Worm (Caenorhabditis elegans) whole organism, young adult: Measurements from ENCODE around the gene C10A4.13.

Experiments
- B0019.2 ChIP-seq: fragments of 200-800 bp; sonication (Bioruptor generic); conservative IDR thresholded peaks from 2 replicates; pipeline ENCODE4 v1.3.6; 2022; ENCODE audit warnings: missing genetic modification reagents, missing genetic modification characterization, missing compliant biosample characterization
- B0336.3 ChIP-seq: fragments of 200-800 bp; sonication (Bioruptor generic); IDR thresholded peaks from 2 replicates; pipeline ENCODE4 v1.3.6; 2022; ENCODE audit warnings: missing genetic modification characterization, missing compliant biosample characterization
- C06A6.2 ChIP-seq: fragments of 200-800 bp; sonication (Bioruptor generic); conservative IDR thresholded peaks from 2 replicates; pipeline ENCODE4 v1.3.6; 2022; ENCODE audit warnings: missing genetic modification characterization, missing compliant biosample characterization
- F23B12.7 ChIP-seq: sonication (generic microtip); optimal IDR thresholded peaks from 2 replicates; lab custom pipeline; 2017; ENCODE audit warnings: missing genetic modification characterization, mild to moderate bottlenecking, missing compliant biosample characterization, antibody characterized with exemption, moderate library complexity; ENCODE audit not compliant: insufficient read depth
- T07F8.4 ChIP-seq: sonication (generic microtip); optimal IDR thresholded peaks from 2 replicates; lab custom pipeline; 2016; ENCODE audit warnings: mild to moderate bottlenecking, missing genetic modification characterization, moderate library complexity, missing compliant biosample characterization
- Y79H2A.3 ChIP-seq: fragments of 200-800 bp; sonication (Bioruptor generic); conservative IDR thresholded peaks from 2 replicates; pipeline ENCODE4 v1.3.6; 2022; ENCODE audit warnings: missing genetic modification reagents, missing genetic modification characterization, missing compliant biosample characterization
- ama-1 ChIP-seq, 3 experiments: fragments of 150-350 bp in 1 of 3; sonication (generic microtip) in 2 of 3; optimal IDR thresholded peaks; 2 replicates each; lab custom pipeline; 2014 to 2018; ENCODE audit warnings: missing biosample characterization in 2 of 3, missing genetic modification characterization in 2 of 3, missing genetic modification reagents in 2 of 3
- aptf-2 ChIP-seq: fragments of 200-800 bp; sonication (Bioruptor generic); conservative IDR thresholded peaks from 2 replicates; pipeline ENCODE4 v1.3.6; 2022; ENCODE audit warnings: missing genetic modification reagents, missing genetic modification characterization, missing compliant biosample characterization
- attf-5 ChIP-seq: fragments of 200-800 bp; sonication (Bioruptor generic); optimal IDR thresholded peaks from 2 replicates; lab custom pipeline; 2018; ENCODE audit warnings: mild to moderate bottlenecking, missing genetic modification characterization, missing compliant biosample characterization
- cebp-1 ChIP-seq, 2 experiments: fragments of 200-800 bp in 1 of 2; sonication (Bioruptor generic) in 1 of 2; sonication (generic microtip) in 1 of 2; IDR thresholded peaks in 1 of 2; optimal IDR thresholded peaks in 1 of 2; 2 replicates each; pipeline versions ENCODE4 v1.3.6 to Lab custom; 2017 to 2022; ENCODE audit warnings: missing compliant biosample characterization in 2 of 2, missing genetic modification characterization in 2 of 2, mild to moderate bottlenecking in 1 of 2, missing genetic modification reagents in 1 of 2, moderate library complexity in 1 of 2
- ceh-100 ChIP-seq: fragments of 200-800 bp; sonication (Bioruptor generic); IDR thresholded peaks from 2 replicates; pipeline ENCODE4 v1.3.6; 2022; ENCODE audit warnings: missing genetic modification reagents, missing genetic modification characterization, missing compliant biosample characterization
- die-1 ChIP-seq: sonication (generic microtip); optimal IDR thresholded peaks from 2 replicates; lab custom pipeline; 2016; ENCODE audit warnings: missing genotype, mild to moderate bottlenecking, missing genetic modification characterization, missing compliant biosample characterization
- dox-1 ChIP-seq: fragments of 200-800 bp; sonication (Bioruptor generic); IDR thresholded peaks from 2 replicates; pipeline ENCODE4 v1.3.6; 2022; ENCODE audit warnings: missing genetic modification reagents, missing genetic modification characterization, missing compliant biosample characterization
- dpff-1 ChIP-seq: sonication (generic microtip); optimal IDR thresholded peaks from 2 replicates; lab custom pipeline; 2017; ENCODE audit warnings: mild to moderate bottlenecking, missing genetic modification characterization, missing compliant biosample characterization
- egl-18 ChIP-seq: fragments of 200-800 bp; sonication (Bioruptor generic); IDR thresholded peaks from 2 replicates; pipeline ENCODE4 v1.3.6; 2022; ENCODE audit warnings: missing genetic modification reagents, missing genetic modification characterization, missing compliant biosample characterization
- hlh-26 ChIP-seq: fragments of 200-800 bp; sonication (Bioruptor generic); conservative IDR thresholded peaks from 2 replicates; pipeline ENCODE4 v1.3.6; 2022; ENCODE audit warnings: missing genetic modification reagents, missing genetic modification characterization, missing compliant biosample characterization
- let-607 ChIP-seq, 2 experiments: fragments of 200-800 bp in 1 of 2; sonication (Bioruptor generic) in 1 of 2; sonication (generic microtip) in 1 of 2; optimal IDR thresholded peaks; 2 replicates each; lab custom pipeline; 2016 to 2018; ENCODE audit warnings: mild to moderate bottlenecking in 2 of 2, missing compliant biosample characterization in 2 of 2, missing genetic modification characterization in 2 of 2, moderate library complexity in 2 of 2, missing genotype in 1 of 2
- lin-26 ChIP-seq: fragments of 200-800 bp; sonication (Bioruptor generic); IDR thresholded peaks from 2 replicates; pipeline ENCODE4 v1.3.6; 2022; ENCODE audit warnings: missing genetic modification reagents, missing genetic modification characterization, missing compliant biosample characterization
- lin-40 ChIP-seq: sonication (generic microtip); optimal IDR thresholded peaks from 2 replicates; lab custom pipeline; 2016; ENCODE audit warnings: missing genetic modification characterization, mild to moderate bottlenecking, missing compliant biosample characterization, missing genotype, missing genetic modification reagents
- lin-54 ChIP-seq: fragments of 200-800 bp; sonication (Bioruptor generic); optimal IDR thresholded peaks from 2 replicates; lab custom pipeline; 2018; ENCODE audit warnings: mild to moderate bottlenecking, missing genetic modification characterization, missing compliant biosample characterization
- mcd-1 ChIP-seq: fragments of 200-800 bp; sonication (Bioruptor generic); IDR thresholded peaks from 2 replicates; pipeline ENCODE4 v1.3.6; 2022; ENCODE audit warnings: missing genetic modification reagents, missing genetic modification characterization, missing compliant biosample characterization
- mel-28 ChIP-seq: sonication (generic microtip); optimal IDR thresholded peaks from 2 replicates; lab custom pipeline; 2016; ENCODE audit warnings: borderline replicate concordance, mild to moderate bottlenecking, missing genetic modification characterization, missing compliant biosample characterization
- nfyb-1 ChIP-seq: fragments of 200-800 bp; sonication (Bioruptor generic); IDR thresholded peaks from 2 replicates; pipeline ENCODE4 v1.3.6; 2022; ENCODE audit warnings: missing genetic modification reagents, missing genetic modification characterization, missing compliant biosample characterization
- nhr-27 ChIP-seq: fragments of 200-800 bp; sonication (Bioruptor generic); optimal IDR thresholded peaks from 2 replicates; lab custom pipeline; 2018; ENCODE audit warnings: mild to moderate bottlenecking, missing genetic modification characterization, moderate library complexity, missing compliant biosample characterization
- nhr-80 ChIP-seq: sonication (generic microtip); optimal IDR thresholded peaks from 2 replicates; lab custom pipeline; 2016; ENCODE audit warnings: missing genetic modification characterization, missing compliant biosample characterization
- pha-4 ChIP-seq: fragments of 150-350 bp; sonication (generic microtip); optimal IDR thresholded peaks from 2 replicates; lab custom pipeline; 2014; ENCODE audit warnings: missing biosample characterization, missing genetic modification reagents, missing genetic modification characterization
- sea-2 ChIP-seq: fragments of 200-800 bp; sonication (Bioruptor generic); IDR thresholded peaks from 2 replicates; pipeline ENCODE4 v1.3.6; 2022; ENCODE audit warnings: missing genetic modification characterization, missing compliant biosample characterization
- snpc-3.4 ChIP-seq: sonication (generic microtip); optimal IDR thresholded peaks from 2 replicates; lab custom pipeline; 2017; ENCODE audit warnings: missing genetic modification characterization, mild to moderate bottlenecking, missing compliant biosample characterization, antibody characterized with exemption, moderate library complexity, missing genotype, missing genetic modification reagents
- tbp1 ChIP-seq: fragments of 200-800 bp; sonication (Bioruptor generic); optimal IDR thresholded peaks from 2 replicates; lab custom pipeline; 2018; ENCODE audit warnings: mild to moderate bottlenecking, missing genetic modification characterization, missing compliant biosample characterization
- tbx-9 ChIP-seq: sonication (generic microtip); optimal IDR thresholded peaks from 2 replicates; lab custom pipeline; 2016; ENCODE audit warnings: borderline replicate concordance, missing genetic modification characterization, inconsistent platforms, missing compliant biosample characterization
- unc-62 ChIP-seq: fragments of 150-350 bp; optimal IDR thresholded peaks from 2 replicates; lab custom pipeline; 2014; ENCODE audit warnings: missing biosample characterization, missing genetic modification reagents, missing genetic modification characterization
- xnd-1 ChIP-seq: sonication (generic microtip); optimal IDR thresholded peaks from 2 replicates; lab custom pipeline; 2016; ENCODE audit warnings: missing genotype, missing genetic modification reagents, missing genetic modification characterization, missing compliant biosample characterization
- zfh-2 ChIP-seq: fragments of 200-800 bp; sonication (Bioruptor generic); conservative IDR thresholded peaks from 2 replicates; pipeline ENCODE4 v1.3.6; 2022; ENCODE audit warnings: missing genetic modification reagents, missing genetic modification characterization, missing compliant biosample characterization
- zim-3 ChIP-seq: sonication (generic microtip); optimal IDR thresholded peaks from 2 replicates; lab custom pipeline; 2017; ENCODE audit warnings: mild to moderate bottlenecking, missing genetic modification characterization, moderate library complexity, missing compliant biosample characterization
- ztf-26 ChIP-seq: sonication (generic microtip); optimal IDR thresholded peaks from 2 replicates; lab custom pipeline; 2017; ENCODE audit warnings: missing genetic modification characterization, missing compliant biosample characterization
- ztf-28 ChIP-seq: fragments of 200-800 bp; sonication (Bioruptor generic); IDR thresholded peaks from 2 replicates; pipeline ENCODE4 v1.3.6; 2022; ENCODE audit warnings: missing genetic modification reagents, missing genetic modification characterization, missing compliant biosample characterization
- ztf-3 ChIP-seq: fragments of 200-800 bp; sonication (Bioruptor generic); optimal IDR thresholded peaks from 2 replicates; lab custom pipeline; 2018; ENCODE audit warnings: mild to moderate bottlenecking, missing genetic modification characterization, missing compliant biosample characterization

C10A4.13 gene

ce11 chrX:7440102-7440501 lies 42.3 kb upstream of the C10A4.13 start:
- no peak for TF ChIP-seq tbp1 (GFP tag; lab: Kevin White, UChicago)
- no peak for TF ChIP-seq aptf-2 (GFP tag; lab: Robert Waterston, UW)
- TF ChIP-seq C06A6.2 (GFP tag; lab: Robert Waterston, UW): no peak
- no peak for TF ChIP-seq unc-62 (GFP tag; lab: Kevin White, UChicago)
- TF ChIP-seq mcd-1 (GFP tag; lab: Robert Waterston, UW): no peak
- TF ChIP-seq ama-1 (optimal IDR thresholded peaks at IDR 0.05; lab: Kevin White, UChicago): no peak
- TF ChIP-seq ama-1 (GFP tag; optimal IDR thresholded peaks at IDR 0.05; lab: Kevin White, UChicago): no peak
- TF ChIP-seq nhr-27 (tag; lab: Kevin White, UChicago): no peak
- TF ChIP-seq let-607 (tag; optimal IDR thresholded peaks at IDR 0.05; lab: Kevin White, UChicago): no peak
- TF ChIP-seq nhr-80 (tag; lab: Kevin White, UChicago): no peak
- TF ChIP-seq ceh-100 (GFP tag; lab: Robert Waterston, UW): no peak
- TF ChIP-seq die-1 (tag; lab: Kevin White, UChicago): no peak
- TF ChIP-seq cebp-1 (GFP tag; IDR thresholded peaks at IDR 0.05; lab: Robert Waterston, UW): no peak
- no peak for TF ChIP-seq cebp-1 (tag; optimal IDR thresholded peaks at IDR 0.05; lab: Kevin White, UChicago)

- no peak for TF ChIP-seq attf-5 (GFP tag; lab: Kevin White, UChicago)
- TF ChIP-seq Y79H2A.3 (GFP tag; lab: Robert Waterston, UW): no peak
- no peak for TF ChIP-seq zfh-2 (GFP tag; lab: Robert Waterston, UW)
- TF ChIP-seq xnd-1 (tag; lab: Kevin White, UChicago): no peak
- TF ChIP-seq lin-26 (GFP tag; lab: Robert Waterston, UW): no peak
- no peak for TF ChIP-seq nhr-80 (tag; lab: Kevin White, UChicago)
- no peak for TF ChIP-seq lin-40
- TF ChIP-seq, all 124 proteins: peak for 0
Observed at ce11 chrX:7437949-7438348, 40.1 kb upstream of the C10A4.13 start, which contains the start of gene C01C10.2. Gene C01C10.2, minus strand, starts transcription at chrX:7438118.

ce11 chrX:7436912-7437311 lies 39.1 kb upstream of the C10A4.13 start:
- no peak for TF ChIP-seq B0336.3 (GFP tag; lab: Robert Waterston, UW)
- no peak for TF ChIP-seq zim-3
- TF ChIP-seq pha-4 (tag; lab: Kevin White, UChicago): no peak
- TF ChIP-seq snpc-3.4 (tag; lab: Kevin White, UChicago): no peak
- TF ChIP-seq F23B12.7 (tag; lab: Kevin White, UChicago): no peak
- no peak for TF ChIP-seq mcd-1 (GFP tag; lab: Robert Waterston, UW)
- TF ChIP-seq ztf-26: peak; percentile 15

ce11 chrX:7433269-7433668 lies 35.4 kb upstream of the C10A4.13 start, which contains the start of gene clc-5:
Gene clc-5, plus strand, starts transcription at chrX:7433569.
- TF ChIP-seq F23B12.7 (tag; lab: Kevin White, UChicago) (no peak), dpff-1 (no peak), hlh-26 (GFP tag; lab: Robert Waterston, UW) (no peak), tbx-9 (tag; lab: Kevin White, UChicago) (no peak), lin-54 (GFP tag; lab: Kevin White, UChicago) (no peak), mel-28 (tag; lab: Kevin White, UChicago) (no peak), dox-1 (GFP tag; lab: Robert Waterston, UW) (no peak), T07F8.4 (no peak), B0019.2 (GFP tag; lab: Robert Waterston, UW) (no peak), ztf-3 (GFP tag; lab: Kevin White, UChicago) (no peak), nfyb-1 (GFP tag; lab: Robert Waterston, UW) (no peak), ama-1 (optimal IDR thresholded peaks at IDR 0.05; lab: Kevin White, UChicago) (no peak), ama-1 (GFP tag; optimal IDR thresholded peaks at IDR 0.05; lab: Kevin White, UChicago) (no peak), egl-18 (no peak), sea-2 (GFP tag; lab: Robert Waterston, UW) (no peak), ztf-28 (GFP tag; lab: Robert Waterston, UW) (no peak)
